Fruit fly (Drosophila melanogaster) whole organism, embryonic: ENCODE data around the gene CG16956.

Experiments used
- CG11560 ChIP-seq: fragments of 200-800 bp; sonication (Bioruptor generic); IDR thresholded peaks from 3 replicates; pipeline ENCODE4 v1.3.6; 2022; ENCODE audit warnings: missing biosample characterization, missing genetic modification characterization
- CG11723 ChIP-seq: fragments of 200-800 bp; sonication (Bioruptor generic); optimal IDR thresholded peaks from 2 replicates; lab custom pipeline; 2017; ENCODE audit warnings: missing biosample characterization, mild to moderate bottlenecking, missing genetic modification characterization
- CG14860 ChIP-seq: fragments of 200-800 bp; sonication (Bioruptor generic); IDR thresholded peaks from 3 replicates; pipeline ENCODE4 v1.3.6; 2022; ENCODE audit warnings: missing biosample characterization, missing genetic modification characterization; ENCODE audit not compliant: partially characterized antibody
- CG15601 ChIP-seq: fragments of 200-800 bp; sonication (Bioruptor generic); optimal IDR thresholded peaks from 3 replicates; lab custom pipeline; 2019; ENCODE audit warnings: missing biosample characterization, mild to moderate bottlenecking, missing genetic modification characterization, moderate library complexity
- CG16863 ChIP-seq: fragments of 200-800 bp; sonication (Bioruptor generic); optimal IDR thresholded peaks from 3 replicates; lab custom pipeline; 2016; ENCODE audit warnings: missing biosample characterization, missing genetic modification characterization
- CG18476 ChIP-seq: fragments of 200-800 bp; sonication (Bioruptor generic); optimal IDR thresholded peaks from 2 replicates; lab custom pipeline; 2016; ENCODE audit warnings: missing biosample characterization, mild to moderate bottlenecking, missing genetic modification characterization
- CG18619 ChIP-seq: fragments of 200-800 bp; sonication (Bioruptor generic); optimal IDR thresholded peaks from 3 replicates; lab custom pipeline; 2017; ENCODE audit warnings: missing biosample characterization, mild to moderate bottlenecking, missing genetic modification characterization
- CG2116 ChIP-seq: fragments of 200-800 bp; sonication (Bioruptor generic); optimal IDR thresholded peaks from 3 replicates; lab custom pipeline; 2018; ENCODE audit warnings: missing biosample characterization, mild to moderate bottlenecking, missing genetic modification characterization
- CG5953 ChIP-seq: fragments of 200-800 bp; sonication (Bioruptor generic); IDR thresholded peaks from 2 replicates; pipeline ENCODE4 v1.3.6; 2022; ENCODE audit warnings: missing biosample characterization, missing genetic modification characterization
- CG7928 ChIP-seq: fragments of 200-800 bp; sonication (Bioruptor generic); optimal IDR thresholded peaks from 2 replicates; lab custom pipeline; 2017; ENCODE audit warnings: missing biosample characterization, mild to moderate bottlenecking, missing genetic modification characterization
- CG8281 ChIP-seq: fragments of 200-800 bp; sonication (Bioruptor generic); optimal IDR thresholded peaks from 2 replicates; lab custom pipeline; 2018; ENCODE audit warnings: missing biosample characterization, mild to moderate bottlenecking, missing genetic modification characterization, moderate library complexity
- CG8944 ChIP-seq: fragments of 200-800 bp; sonication (Bioruptor generic); optimal IDR thresholded peaks from 3 replicates; lab custom pipeline; 2016; ENCODE audit warnings: missing biosample characterization, missing genetic modification characterization
- CG9727 ChIP-seq: fragments of 200-800 bp; sonication (Bioruptor generic); optimal IDR thresholded peaks from 3 replicates; lab custom pipeline; 2017; ENCODE audit warnings: missing biosample characterization, mild to moderate bottlenecking, missing genetic modification characterization
- CG9797 ChIP-seq: fragments of 200-800 bp; sonication (Bioruptor generic); optimal IDR thresholded peaks from 3 replicates; lab custom pipeline; 2018; ENCODE audit warnings: missing biosample characterization, mild to moderate bottlenecking, missing genetic modification characterization
- Chrac-16 ChIP-seq: fragments of 200-800 bp; sonication (Bioruptor generic); optimal IDR thresholded peaks from 3 replicates; lab custom pipeline; 2016; ENCODE audit warnings: missing biosample characterization, missing genetic modification characterization
- D ChIP-seq, 2 experiments: fragments of 200-800 bp in 1 of 2; fragments of >200 bp in 1 of 2; sonication (Bioruptor generic) in 1 of 2; optimal IDR thresholded peaks; 2 replicates in 1 of 2; 3 replicates in 1 of 2; lab custom pipeline; 2017; ENCODE audit warnings: mild to moderate bottlenecking in 1 of 2, missing biosample characterization in 1 of 2, missing genetic modification characterization in 1 of 2, missing genetic modification reagents in 1 of 2
- Dek ChIP-seq: fragments of 200-800 bp; sonication (Bioruptor generic); optimal IDR thresholded peaks from 3 replicates; lab custom pipeline; 2019; ENCODE audit warnings: missing biosample characterization, mild to moderate bottlenecking, missing genetic modification characterization, moderate library complexity
- Doc3 ChIP-seq: fragments of 200-800 bp; sonication (Bioruptor generic); IDR thresholded peaks from 3 replicates; pipeline ENCODE4 v1.3.6; 2022; ENCODE audit warnings: missing biosample characterization, missing genetic modification characterization; ENCODE audit not compliant: partially characterized antibody
- ERR ChIP-seq: fragments of 200-800 bp; sonication (Bioruptor generic); optimal IDR thresholded peaks from 2 replicates; lab custom pipeline; 2016; ENCODE audit warnings: missing biosample characterization, missing genetic modification characterization
- Eip74EF ChIP-seq, 2 experiments: fragments of 200-800 bp in 1 of 2; fragments of >200 bp in 1 of 2; sonication (Bioruptor generic) in 1 of 2; optimal IDR thresholded peaks; 2 replicates each; lab custom pipeline; 2017 to 2019; ENCODE audit warnings: missing biosample characterization in 2 of 2, missing genetic modification characterization in 2 of 2, mild to moderate bottlenecking in 1 of 2, moderate library complexity in 1 of 2
- Lhr ChIP-seq: fragments of 200-800 bp; sonication (Bioruptor generic); optimal IDR thresholded peaks from 3 replicates; lab custom pipeline; 2017; ENCODE audit warnings: mild to moderate bottlenecking, missing biosample characterization, missing genetic modification reagents, missing genetic modification characterization
- Optix ChIP-seq: fragments of 200-800 bp; sonication (Bioruptor generic); IDR thresholded peaks from 3 replicates; pipeline ENCODE4 v1.3.6; 2022; ENCODE audit warnings: missing biosample characterization, missing genetic modification characterization
- Pdp1 ChIP-seq, 2 experiments: fragments of 200-800 bp; sonication (Bioruptor generic); optimal IDR thresholded peaks; 3 replicates each; lab custom pipeline; 2016; ENCODE audit warnings: missing biosample characterization in 2 of 2, missing genetic modification characterization in 2 of 2, mild to moderate bottlenecking in 1 of 2, moderate library complexity in 1 of 2
- Tbp ChIP-seq: fragments of >200 bp; optimal IDR thresholded peaks from 2 replicates; lab custom pipeline; 2018; ENCODE audit warnings: missing biosample characterization, missing genetic modification characterization
- br ChIP-seq: fragments of >200 bp; optimal IDR thresholded peaks from 2 replicates; lab custom pipeline; 2017
- cad ChIP-seq: fragments of >200 bp; optimal IDR thresholded peaks from 2 replicates; lab custom pipeline; 2017; ENCODE audit warnings: missing biosample characterization, missing genetic modification characterization
- esg ChIP-seq: fragments of 200-800 bp; sonication (Bioruptor generic); conservative IDR thresholded peaks from 2 replicates; pipeline ENCODE4 v1.3.6; 2022; ENCODE audit warnings: missing biosample characterization, missing genetic modification characterization
- exex ChIP-seq: fragments of 200-800 bp; sonication (Bioruptor generic); optimal IDR thresholded peaks from 4 replicates; lab custom pipeline; 2018; ENCODE audit warnings: missing biosample characterization, mild to moderate bottlenecking, missing genetic modification characterization, moderate library complexity
- gfzf ChIP-seq: fragments of 200-800 bp; sonication (Bioruptor generic); optimal IDR thresholded peaks from 2 replicates; lab custom pipeline; 2016; ENCODE audit warnings: missing biosample characterization, mild to moderate bottlenecking, missing genetic modification characterization, moderate library complexity
- hkb ChIP-seq, 2 experiments: fragments of 200-800 bp in 1 of 2; fragments of >200 bp in 1 of 2; sonication (Bioruptor generic) in 1 of 2; IDR thresholded peaks in 1 of 2; optimal IDR thresholded peaks in 1 of 2; 2 replicates each; pipeline versions ENCODE4 v1.3.6 to Lab custom; 2017 to 2022; ENCODE audit warnings: missing biosample characterization in 1 of 2, missing genetic modification characterization in 1 of 2
- insv ChIP-seq, 2 experiments: fragments of 200-800 bp; sonication (Bioruptor generic); optimal IDR thresholded peaks; 3 replicates each; lab custom pipeline; 2016 to 2018; ENCODE audit warnings: missing biosample characterization in 2 of 2, missing genetic modification characterization in 2 of 2
- mam ChIP-seq: fragments of 200-800 bp; sonication (Bioruptor generic); optimal IDR thresholded peaks from 3 replicates; lab custom pipeline; 2016; ENCODE audit warnings: missing biosample characterization, missing genetic modification characterization
- mirr ChIP-seq: fragments of 200-800 bp; sonication (Bioruptor generic); optimal IDR thresholded peaks from 3 replicates; lab custom pipeline; 2018; ENCODE audit warnings: missing biosample characterization, mild to moderate bottlenecking, missing genetic modification characterization
- nerfin-1 ChIP-seq: fragments of 200-800 bp; sonication (Bioruptor generic); optimal IDR thresholded peaks from 3 replicates; lab custom pipeline; 2019; ENCODE audit warnings: missing biosample characterization, mild to moderate bottlenecking, missing genetic modification characterization, moderate library complexity
- nerfin-2 ChIP-seq: fragments of 200-800 bp; sonication (Bioruptor generic); IDR thresholded peaks from 2 replicates; pipeline ENCODE4 v1.3.6; 2022; ENCODE audit warnings: missing biosample characterization, missing genetic modification characterization; ENCODE audit not compliant: partially characterized antibody
- otp ChIP-seq: fragments of 200-800 bp; sonication (Bioruptor generic); IDR thresholded peaks from 3 replicates; pipeline ENCODE4, ENCODE4 v1.3.6; 2022; ENCODE audit warnings: missing biosample characterization, missing genetic modification characterization
- pho ChIP-seq: fragments of 200-800 bp; sonication (Bioruptor generic); optimal IDR thresholded peaks from 2 replicates; lab custom pipeline; 2016; ENCODE audit warnings: missing biosample characterization, missing genetic modification characterization
- phol ChIP-seq: fragments of 200-800 bp; sonication (Bioruptor generic); optimal IDR thresholded peaks from 3 replicates; lab custom pipeline; 2018; ENCODE audit warnings: missing biosample characterization, mild to moderate bottlenecking, missing genetic modification characterization, moderate library complexity
- run ChIP-seq: fragments of 200-800 bp; sonication (Bioruptor generic); optimal IDR thresholded peaks from 3 replicates; lab custom pipeline; 2018; ENCODE audit warnings: missing biosample characterization, mild to moderate bottlenecking, missing genetic modification characterization
- schlank ChIP-seq: fragments of 200-800 bp; sonication (Bioruptor generic); optimal IDR thresholded peaks from 2 replicates; lab custom pipeline; 2018; ENCODE audit warnings: missing biosample characterization, mild to moderate bottlenecking, missing genetic modification characterization
- sim ChIP-seq: fragments of 200-800 bp; sonication (Bioruptor generic); IDR thresholded peaks from 2 replicates; pipeline ENCODE4 v1.3.6; 2022; ENCODE audit warnings: missing biosample characterization, missing genetic modification characterization
- slou ChIP-seq: fragments of 200-800 bp; sonication (Bioruptor generic); optimal IDR thresholded peaks from 3 replicates; lab custom pipeline; 2016; ENCODE audit warnings: missing biosample characterization, missing genetic modification characterization
- sqz ChIP-seq: fragments of 200-800 bp; sonication (Bioruptor generic); optimal IDR thresholded peaks from 3 replicates; lab custom pipeline; 2018; ENCODE audit warnings: missing biosample characterization, mild to moderate bottlenecking, missing genetic modification characterization
- ssp ChIP-seq: fragments of 200-800 bp; sonication (Bioruptor generic); IDR thresholded peaks from 2 replicates; pipeline ENCODE4 v1.3.6; 2022; ENCODE audit warnings: missing biosample characterization, missing genetic modification characterization

The CG16956 gene

DNA sequence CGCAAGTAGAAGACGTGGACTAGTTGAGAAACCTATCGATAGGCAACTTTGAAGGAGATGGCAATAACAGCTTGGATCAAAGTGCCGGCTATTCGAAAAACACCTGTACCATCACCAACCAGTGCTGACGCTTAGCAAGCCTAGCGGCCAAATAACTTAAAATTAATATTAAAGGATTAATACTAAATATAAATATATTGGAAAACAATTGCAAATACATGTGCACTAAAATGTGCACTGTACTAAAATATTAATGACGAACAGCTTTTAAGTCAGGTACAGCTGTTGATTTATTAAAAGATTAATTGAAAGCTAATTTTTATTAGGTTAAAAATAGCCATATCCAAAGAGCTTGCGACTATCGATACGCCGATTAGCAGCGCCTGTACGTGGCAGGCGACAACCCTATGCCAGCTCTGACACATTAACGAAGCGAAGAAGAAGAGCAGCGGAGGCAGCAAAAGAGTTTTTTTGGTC, 35.8 kb downstream of the CG16956 start, which contains the start of the genes CG9302 and beta'COP (continued):
- TF ChIP-seq hkb (optimal IDR thresholded peaks at IDR 0.05; lab: Kevin White, UChicago) (no peak), hkb (GFP tag; IDR thresholded peaks at IDR 0.05; lab: Robert Waterston, UW) (no peak), CG11723 (GFP tag; lab: Kevin White, UChicago) (no peak), insv (GFP tag; optimal IDR thresholded peaks at IDR 0.05; lab: Kevin White, UChicago) (peak in 1 of 2 experiments; percentile 37), nerfin-1 (peak; percentile 49), pho (GFP tag; lab: Kevin White, UChicago) (peak; percentile 50), CG5953 (no peak), CG11560 (0 out of 3 replicates have a peak, but pooled peaks have one; percentile 16), CG7928 (GFP tag; lab: Kevin White, UChicago) (peak; percentile 9)

DNA sequence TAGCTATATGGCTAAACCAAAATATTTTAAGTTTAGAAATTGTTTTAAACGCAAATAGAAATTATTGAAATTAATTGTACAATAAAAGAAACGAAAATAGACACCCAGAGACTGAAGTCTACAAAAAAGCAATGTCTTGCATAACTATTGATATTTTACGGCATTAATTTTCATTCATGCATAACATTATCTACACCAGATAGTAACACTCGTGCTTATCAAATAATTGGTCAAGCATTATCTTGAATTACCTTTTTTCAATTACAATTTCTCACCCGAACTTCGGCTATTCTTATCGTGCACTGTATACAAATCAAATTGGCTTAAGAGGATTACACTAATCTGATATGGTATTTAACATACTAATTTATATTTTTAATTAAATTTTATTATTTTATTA, 38.3 kb downstream of the CG16956 start:
- TF ChIP-seq CG8281 (tag; lab: Kevin White, UChicago) (no peak), exex (tag; lab: Kevin White, UChicago) (peak; percentile 99), ssp (GFP tag; lab: Robert Waterston, UW) (no peak), mirr (GFP tag; lab: Kevin White, UChicago) (peak; percentile 81), Pdp1 (GFP tag; optimal IDR thresholded peaks at IDR 0.05; lab: Kevin White, UChicago) (peak in 1 of 2 experiments; percentile 86), Eip74EF (GFP tag; optimal IDR thresholded peaks at IDR 0.05; lab: Kevin White, UChicago) (no peak)

DNA sequence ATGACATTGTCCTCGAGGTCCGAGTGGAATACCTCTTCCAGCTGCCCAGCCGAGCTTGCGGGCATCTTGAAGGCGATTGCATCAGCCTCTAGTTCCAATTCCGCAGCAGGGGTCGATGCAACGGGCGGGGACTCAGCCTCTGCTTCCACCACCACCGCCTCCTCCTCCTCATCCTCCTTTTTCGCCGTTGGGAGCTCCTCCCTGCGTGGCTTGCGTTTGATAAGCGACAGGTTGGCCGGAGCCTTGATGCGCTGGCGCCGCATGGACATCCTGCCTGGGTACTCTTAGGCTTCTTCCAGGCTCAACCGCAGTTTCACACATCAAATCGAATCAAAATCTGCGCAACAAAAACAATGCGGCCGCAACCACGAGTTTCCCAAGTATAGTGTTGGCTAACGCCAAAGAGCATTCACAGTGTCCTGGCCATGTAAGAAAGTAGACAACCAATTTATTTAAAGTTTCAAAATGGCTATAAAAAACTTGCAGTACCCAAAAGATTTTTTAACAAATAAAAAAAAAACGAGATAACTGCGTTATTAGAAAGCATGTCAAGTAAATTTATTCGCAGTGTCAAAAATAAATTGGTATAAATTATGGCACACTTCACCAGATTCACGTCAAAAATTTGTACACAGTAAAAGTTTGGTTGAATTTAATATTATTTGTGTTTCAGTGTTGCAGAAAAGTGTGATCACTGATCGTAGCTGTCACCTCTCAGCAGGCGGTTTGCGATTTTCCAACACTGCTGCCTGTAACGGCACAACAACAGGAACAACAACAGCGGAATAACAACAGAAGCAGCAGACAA, 40.7 kb downstream of the CG16956 start, which contains the start of the genes Bdp1 and CG6565:
Bdp1 (minus strand) TSS at position 456 of the 808 bp plus-strand sequence.
CG6565 (plus strand) TSS at position 585 of the 808 bp plus-strand sequence.
- TF ChIP-seq cad: no peak
- TF ChIP-seq slou: peak; percentile 98
- peak; percentile 99 for TF ChIP-seq CG9727
- peak; percentile 92 for TF ChIP-seq sqz (GFP tag; lab: Kevin White, UChicago)
- TF ChIP-seq CG9797 (GFP tag; lab: Kevin White, UChicago): peak; percentile 44
- peak; percentile 98 for TF ChIP-seq Chrac-16 (GFP tag; lab: Kevin White, UChicago)
- TF ChIP-seq Doc3 (GFP tag; lab: Robert Waterston, UW): no peak
- TF ChIP-seq nerfin-2: no peak
- peak; percentile 89 for TF ChIP-seq Optix (GFP tag; lab: Robert Waterston, UW)
- TF ChIP-seq CG18476: peak; percentile 97
- peak; percentile 33 for TF ChIP-seq gfzf (GFP tag; lab: Kevin White, UChicago)
- TF ChIP-seq Dek (tag; lab: Kevin White, UChicago): peak; percentile 96
- peak; percentile 82 for TF ChIP-seq run
- peak; percentile 99 for TF ChIP-seq CG8944 (GFP tag; lab: Kevin White, UChicago)
- peak; percentile 98 for TF ChIP-seq CG16863 (GFP tag; lab: Kevin White, UChicago)
- no peak for TF ChIP-seq Tbp
- TF ChIP-seq otp: peak; percentile 80
- peak; percentile 97 for TF ChIP-seq CG18619 (GFP tag; lab: Kevin White, UChicago)
- no peak for TF ChIP-seq CG14860 (GFP tag; lab: Robert Waterston, UW)
- TF ChIP-seq sim (GFP tag; lab: Robert Waterston, UW): peak; percentile 78
- TF ChIP-seq esg (GFP tag; lab: Robert Waterston, UW): peak; percentile 97
- TF ChIP-seq CG15601: peak; percentile 93
- TF ChIP-seq Lhr (GFP tag; lab: Kevin White, UChicago): peak; percentile 93
- TF ChIP-seq CG7928 (GFP tag; lab: Kevin White, UChicago): peak; percentile 77
- no peak for TF ChIP-seq br (lab: Kevin White, UChicago)
- peak; percentile 87 for TF ChIP-seq CG2116 (GFP tag; lab: Kevin White, UChicago)
- no peak for TF ChIP-seq D (optimal IDR thresholded peaks at IDR 0.05; lab: Kevin White, UChicago)
- peak; percentile 96 for TF ChIP-seq D (GFP tag; optimal IDR thresholded peaks at IDR 0.05; lab: Kevin White, UChicago)
- peak; percentile 88 for TF ChIP-seq schlank (tag; lab: Kevin White, UChicago)
- peak; percentile 98 for TF ChIP-seq phol (tag; lab: Kevin White, UChicago)
- peak; percentile 95 for TF ChIP-seq ERR
- peak; percentile 99 for TF ChIP-seq mam
